Fruit fly (Drosophila melanogaster) whole organism, embryonic: Measurements from ENCODE around the gene Drsl5.

Experiments used
- CG10209 ChIP-seq: fragments of 200-800 bp; sonication (Bioruptor generic); optimal IDR thresholded peaks from 3 replicates; lab custom pipeline; 2017; ENCODE audit warnings: missing biosample characterization, mild to moderate bottlenecking, missing genetic modification characterization, missing genetic modification reagents
- CG10979 ChIP-seq: fragments of 200-800 bp; sonication (Bioruptor generic); optimal IDR thresholded peaks from 2 replicates; lab custom pipeline; 2018; ENCODE audit warnings: missing biosample characterization, mild to moderate bottlenecking, missing genetic modification characterization, moderate library complexity
- CG11560 ChIP-seq: fragments of 200-800 bp; sonication (Bioruptor generic); IDR thresholded peaks from 3 replicates; pipeline ENCODE4 v1.3.6; 2022; ENCODE audit warnings: missing biosample characterization, missing genetic modification characterization
- CG12219 ChIP-seq: fragments of 200-800 bp; sonication (Bioruptor generic); optimal IDR thresholded peaks from 3 replicates; lab custom pipeline; 2018; ENCODE audit warnings: missing biosample characterization, mild to moderate bottlenecking, missing genetic modification characterization
- CG1233 ChIP-seq: fragments of 200-800 bp; sonication (Bioruptor generic); optimal IDR thresholded peaks from 4 replicates; lab custom pipeline; 2018; ENCODE audit warnings: missing biosample characterization, mild to moderate bottlenecking, missing genetic modification characterization
- CG14441 ChIP-seq: fragments of 200-800 bp; sonication (Bioruptor generic); IDR thresholded peaks from 2 replicates; pipeline ENCODE4 v1.3.6; 2022; ENCODE audit warnings: missing biosample characterization, missing genetic modification characterization
- CG14710 ChIP-seq: fragments of 200-800 bp; sonication (Bioruptor generic); optimal IDR thresholded peaks from 3 replicates; lab custom pipeline; 2019; ENCODE audit warnings: missing biosample characterization, mild to moderate bottlenecking, missing genetic modification characterization, moderate library complexity
- CG15696 ChIP-seq: fragments of 200-800 bp; sonication (Bioruptor generic); optimal IDR thresholded peaks from 2 replicates; lab custom pipeline; 2019; ENCODE audit warnings: missing biosample characterization, mild to moderate bottlenecking, missing genetic modification characterization, moderate library complexity
- CG17186 ChIP-seq: fragments of 200-800 bp; sonication (Bioruptor generic); optimal IDR thresholded peaks from 3 replicates; lab custom pipeline; 2017; ENCODE audit warnings: missing biosample characterization, missing genetic modification reagents, missing genetic modification characterization
- CG18599 ChIP-seq: fragments of 200-800 bp; sonication (Bioruptor generic); optimal IDR thresholded peaks from 3 replicates; lab custom pipeline; 2017; ENCODE audit warnings: missing biosample characterization, missing genetic modification characterization, mild to moderate bottlenecking, moderate library complexity, missing genetic modification reagents
- CG31441 ChIP-seq: fragments of 200-800 bp; sonication (Bioruptor generic); IDR thresholded peaks from 2 replicates; pipeline ENCODE4 v1.3.6; 2022; ENCODE audit warnings: missing biosample characterization, missing genetic modification characterization
- CG3163 ChIP-seq: fragments of 200-800 bp; sonication (Bioruptor generic); optimal IDR thresholded peaks from 3 replicates; lab custom pipeline; 2016; ENCODE audit warnings: missing biosample characterization, missing genetic modification characterization
- CG33557 ChIP-seq: fragments of 200-800 bp; sonication (Bioruptor generic); optimal IDR thresholded peaks from 2 replicates; lab custom pipeline; 2019; ENCODE audit warnings: missing biosample characterization, mild to moderate bottlenecking, missing genetic modification characterization, moderate library complexity
- CG34376 ChIP-seq: fragments of 200-800 bp; sonication (Bioruptor generic); optimal IDR thresholded peaks from 2 replicates; lab custom pipeline; 2018; ENCODE audit warnings: missing biosample characterization, mild to moderate bottlenecking, missing genetic modification characterization
- CG4730 ChIP-seq: fragments of 200-800 bp; sonication (Bioruptor generic); IDR thresholded peaks from 2 replicates; pipeline ENCODE4 v1.3.6; 2022; ENCODE audit warnings: missing biosample characterization, missing genetic modification characterization
- CG6765 ChIP-seq: fragments of 200-800 bp; sonication (Bioruptor generic); optimal IDR thresholded peaks from 3 replicates; lab custom pipeline; 2017; ENCODE audit warnings: missing biosample characterization, mild to moderate bottlenecking, missing genetic modification characterization
- CG8388 ChIP-seq: fragments of 200-800 bp; sonication (Bioruptor generic); optimal IDR thresholded peaks from 2 replicates; lab custom pipeline; 2019; ENCODE audit warnings: missing biosample characterization, mild to moderate bottlenecking, missing genetic modification characterization, moderate library complexity
- CG8924 ChIP-seq: fragments of 200-800 bp; optimal IDR thresholded peaks from 3 replicates; lab custom pipeline; 2019; ENCODE audit warnings: missing biosample characterization, mild to moderate bottlenecking, missing genetic modification characterization, moderate library complexity
- CG9876 ChIP-seq: fragments of 200-800 bp; sonication (Bioruptor generic); optimal IDR thresholded peaks from 2 replicates; lab custom pipeline; 2016; ENCODE audit warnings: missing biosample characterization, missing genetic modification characterization
- CHES-1-like ChIP-seq: fragments of 200-800 bp; sonication (Bioruptor generic); optimal IDR thresholded peaks from 2 replicates; lab custom pipeline; 2016; ENCODE audit warnings: missing biosample characterization, missing genetic modification characterization
- CTCF ChIP-seq: fragments of 200-800 bp; sonication (Bioruptor generic); optimal IDR thresholded peaks from 2 replicates; lab custom pipeline; 2017; ENCODE audit warnings: missing biosample characterization, mild to moderate bottlenecking, missing genetic modification characterization, moderate library complexity
- Camta ChIP-seq: fragments of 200-800 bp; sonication (Bioruptor generic); optimal IDR thresholded peaks from 2 replicates; lab custom pipeline; 2016; ENCODE audit warnings: missing biosample characterization, missing genetic modification characterization
- Dad ChIP-seq: fragments of 200-800 bp; sonication (Bioruptor generic); optimal IDR thresholded peaks from 3 replicates; lab custom pipeline; 2016; ENCODE audit warnings: missing biosample characterization, missing genetic modification characterization
- Dref ChIP-seq: fragments of 200-800 bp; sonication (Bioruptor generic); IDR thresholded peaks from 2 replicates; pipeline ENCODE4 v1.3.6; 2022; ENCODE audit warnings: missing biosample characterization, missing genetic modification characterization
- ERR ChIP-seq: fragments of 200-800 bp; sonication (Bioruptor generic); optimal IDR thresholded peaks from 2 replicates; lab custom pipeline; 2016; ENCODE audit warnings: missing biosample characterization, missing genetic modification characterization
- GATAe ChIP-seq: fragments of 200-800 bp; sonication (Bioruptor generic); conservative IDR thresholded peaks from 2 replicates; pipeline ENCODE4 v1.3.6; 2022; ENCODE audit warnings: missing biosample characterization, missing genetic modification characterization
- H15 ChIP-seq: fragments of 200-800 bp; sonication (Bioruptor generic); IDR thresholded peaks from 3 replicates; pipeline ENCODE4 v1.3.6; 2022; ENCODE audit warnings: missing biosample characterization, missing genetic modification characterization
- MBD-R2 ChIP-seq: fragments of 200-800 bp; sonication (Bioruptor generic); IDR thresholded peaks from 2 replicates; pipeline ENCODE4 v1.3.6; 2022; ENCODE audit warnings: missing biosample characterization, missing genetic modification characterization
- Mad ChIP-seq: fragments of 200-800 bp; sonication (Bioruptor generic); optimal IDR thresholded peaks from 2 replicates; lab custom pipeline; 2016; ENCODE audit warnings: missing biosample characterization, missing genetic modification characterization
- Nf-YB ChIP-seq: fragments of 200-800 bp; sonication (Bioruptor generic); optimal IDR thresholded peaks from 3 replicates; lab custom pipeline; 2019; ENCODE audit warnings: missing biosample characterization, mild to moderate bottlenecking, missing genetic modification characterization, moderate library complexity
- Oaz ChIP-seq: fragments of 200-800 bp; sonication (Bioruptor generic); IDR thresholded peaks from 2 replicates; pipeline ENCODE4 v1.3.6; 2022; ENCODE audit warnings: missing biosample characterization, missing genetic modification characterization
- Ssrp ChIP-seq: fragments of 200-800 bp; sonication (Bioruptor generic); optimal IDR thresholded peaks from 2 replicates; lab custom pipeline; 2018; ENCODE audit warnings: missing biosample characterization, mild to moderate bottlenecking, missing genetic modification characterization, moderate library complexity
- ara ChIP-seq: fragments of 200-800 bp; sonication (Bioruptor generic); IDR thresholded peaks from 2 replicates; pipeline ENCODE4 v1.3.6; 2022; ENCODE audit warnings: missing biosample characterization, missing genetic modification characterization
- bsh ChIP-seq, 2 experiments: fragments of 200-800 bp; sonication (Bioruptor generic); optimal IDR thresholded peaks; 2 replicates each; lab custom pipeline; 2017 to 2018; ENCODE audit warnings: mild to moderate bottlenecking in 2 of 2, missing biosample characterization in 2 of 2, missing genetic modification characterization in 2 of 2, moderate library complexity in 1 of 2
- croc ChIP-seq: fragments of 200-800 bp; sonication (Bioruptor generic); conservative IDR thresholded peaks from 3 replicates; pipeline ENCODE4 v1.3.6; 2022; ENCODE audit warnings: missing biosample characterization, missing genetic modification characterization
- emc ChIP-seq: fragments of 200-800 bp; sonication (Bioruptor generic); optimal IDR thresholded peaks from 2 replicates; lab custom pipeline; 2016; ENCODE audit warnings: missing biosample characterization, missing genetic modification characterization
- fd96Cb ChIP-seq: fragments of 200-800 bp; sonication (Bioruptor generic); optimal IDR thresholded peaks from 2 replicates; lab custom pipeline; 2018; ENCODE audit warnings: missing biosample characterization, mild to moderate bottlenecking, missing genetic modification characterization, moderate library complexity
- gro ChIP-seq: fragments of 200-800 bp; sonication (Bioruptor generic); optimal IDR thresholded peaks from 2 replicates; lab custom pipeline; 2016; ENCODE audit warnings: missing biosample characterization, missing genetic modification characterization
- gsb ChIP-seq: fragments of 200-800 bp; sonication (Bioruptor generic); IDR thresholded peaks from 2 replicates; pipeline ENCODE4 v1.3.6; 2022; ENCODE audit warnings: missing biosample characterization, missing genetic modification characterization
- gsb-n ChIP-seq: fragments of 200-800 bp; sonication (Bioruptor generic); optimal IDR thresholded peaks from 3 replicates; lab custom pipeline; 2018; ENCODE audit warnings: missing biosample characterization, mild to moderate bottlenecking, missing genetic modification characterization
- h ChIP-seq: fragments of >200 bp; optimal IDR thresholded peaks from 2 replicates; lab custom pipeline; 2017
- ken ChIP-seq: fragments of 200-800 bp; sonication (Bioruptor generic); IDR thresholded peaks from 3 replicates; pipeline ENCODE4 v1.3.6; 2022; ENCODE audit warnings: missing biosample characterization, missing genetic modification characterization
- odd ChIP-seq: fragments of 200-800 bp; sonication (Bioruptor generic); optimal IDR thresholded peaks from 2 replicates; lab custom pipeline; 2017; ENCODE audit warnings: missing biosample characterization, mild to moderate bottlenecking, missing genetic modification characterization
- pfk ChIP-seq: fragments of 200-800 bp; sonication (Bioruptor generic); optimal IDR thresholded peaks from 2 replicates; lab custom pipeline; 2018; ENCODE audit warnings: missing biosample characterization, mild to moderate bottlenecking, missing genetic modification characterization, moderate library complexity
- seq ChIP-seq: fragments of 200-800 bp; sonication (Bioruptor generic); IDR thresholded peaks from 2 replicates; pipeline ENCODE4 v1.3.6; 2022; ENCODE audit warnings: missing biosample characterization, missing genetic modification characterization
- sna ChIP-seq: fragments of 200-800 bp; sonication (Bioruptor generic); IDR thresholded peaks from 2 replicates; pipeline ENCODE4 v1.3.6; 2022; ENCODE audit warnings: missing biosample characterization, missing genetic modification characterization; ENCODE audit not compliant: partially characterized antibody
- sob ChIP-seq: fragments of 200-800 bp; sonication (Bioruptor generic); IDR thresholded peaks from 2 replicates; pipeline ENCODE4 v1.3.6; 2022; ENCODE audit warnings: missing biosample characterization, missing genetic modification characterization
- stc ChIP-seq: fragments of 200-800 bp; sonication (Bioruptor generic); IDR thresholded peaks from 2 replicates; pipeline ENCODE4 v1.3.6; 2022; ENCODE audit warnings: missing biosample characterization, missing genetic modification characterization
- unpg ChIP-seq: fragments of 200-800 bp; sonication (Bioruptor generic); optimal IDR thresholded peaks from 3 replicates; lab custom pipeline; 2018; ENCODE audit warnings: missing biosample characterization, mild to moderate bottlenecking, missing genetic modification characterization, moderate library complexity
- usp ChIP-seq: fragments of >200 bp; optimal IDR thresholded peaks from 2 replicates; lab custom pipeline; 2017; ENCODE audit warnings: missing biosample characterization, missing genetic modification characterization
- z ChIP-seq: fragments of 200-800 bp; sonication (Bioruptor generic); IDR thresholded peaks from 3 replicates; pipeline ENCODE4 v1.3.6; 2022; ENCODE audit warnings: missing biosample characterization, missing genetic modification characterization
- zf30C ChIP-seq: fragments of 200-800 bp; sonication (Bioruptor generic); optimal IDR thresholded peaks from 3 replicates; lab custom pipeline; 2018; ENCODE audit warnings: missing biosample characterization, mild to moderate bottlenecking, missing genetic modification characterization

Gene Drsl5

DNA sequence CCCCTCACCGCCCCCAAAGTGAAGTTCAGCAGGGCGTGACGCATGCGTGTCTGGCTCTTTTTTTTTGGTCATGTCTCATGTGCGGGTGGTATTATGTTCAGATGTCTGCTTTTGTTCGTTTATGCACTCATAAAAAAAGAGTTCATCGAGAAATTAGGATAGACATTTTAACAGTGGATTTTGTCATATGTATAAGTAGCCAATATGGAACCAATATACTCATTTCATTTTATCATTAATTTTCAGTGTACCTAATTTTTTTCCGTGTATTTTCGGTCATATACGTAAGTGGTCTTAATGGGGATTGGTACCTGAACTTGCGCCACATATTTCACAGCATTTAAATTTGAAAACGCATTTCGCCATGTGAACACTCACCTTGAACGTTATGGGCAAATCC, 16.2 kb upstream of the Drsl5 start (continued):
- no peak for TF ChIP-seq CG3163 (GFP tag; lab: Kevin White, UChicago)
- no peak for TF ChIP-seq h
- TF ChIP-seq Oaz, result peak; percentile 67
- peak; percentile 58 for TF ChIP-seq Camta (GFP tag; lab: Kevin White, UChicago)
- no peak for TF ChIP-seq CHES-1-like (GFP tag; lab: Kevin White, UChicago)
- TF ChIP-seq ara (GFP tag; lab: Robert Waterston, UW), result peak; percentile 71
- no peak for TF ChIP-seq emc (GFP tag; lab: Kevin White, UChicago)
- TF ChIP-seq Mad, result no peak
- TF ChIP-seq CG18599 (GFP tag; lab: Kevin White, UChicago), result peak; percentile 61
- TF ChIP-seq CG15696 (tag; lab: Kevin White, UChicago), result no peak
- peak; percentile 46; the same call in 2 of the 3 replicates for TF ChIP-seq croc (GFP tag; lab: Robert Waterston, UW)
- TF ChIP-seq CG1233 (GFP tag; lab: Kevin White, UChicago), result peak; percentile 31
- no peak for TF ChIP-seq gsb (GFP tag; lab: Robert Waterston, UW)
- peak; percentile 55 for TF ChIP-seq CG14441 (GFP tag; lab: Robert Waterston, UW)
- no peak for TF ChIP-seq usp (GFP tag; lab: Kevin White, UChicago)
- peak in 1 of 2 experiments; percentile 66 for TF ChIP-seq bsh (GFP tag; optimal IDR thresholded peaks at IDR 0.05; lab: Kevin White, UChicago)
- peak; percentile 57; the same call in 1 of the 2 replicates for TF ChIP-seq stc
- peak; percentile 62 for TF ChIP-seq Ssrp (tag; lab: Kevin White, UChicago)
- no peak; the same call in 1 of the 2 replicates for TF ChIP-seq MBD-R2 (GFP tag; lab: Robert Waterston, UW)
- no peak for TF ChIP-seq CG17186
- TF ChIP-seq ken (GFP tag; lab: Robert Waterston, UW), result peak; percentile 70; the same call in 2 of the 3 replicates
- no peak for TF ChIP-seq ERR (GFP tag; lab: Kevin White, UChicago)
- 0 out of 3 replicates have a peak, but pooled peaks have one; percentile 7 for TF ChIP-seq CG11560 (tag; lab: Robert Waterston, UW)
- TF ChIP-seq fd96Cb (tag; lab: Kevin White, UChicago), result peak; percentile 71
- TF ChIP-seq gsb-n (tag; lab: Kevin White, UChicago), result peak; percentile 20
- peak; percentile 72 for TF ChIP-seq sob
- TF ChIP-seq CG10979 (tag; lab: Kevin White, UChicago), result peak; percentile 67
- TF ChIP-seq GATAe (GFP tag; lab: Robert Waterston, UW), result no peak
- peak; percentile 30 for TF ChIP-seq CG8924
- TF ChIP-seq sna, result no peak
- TF ChIP-seq H15 (GFP tag; lab: Robert Waterston, UW), result peak; percentile 70; the same call in 1 of the 3 replicates
- peak; percentile 81 for TF ChIP-seq CG31441 (GFP tag; lab: Robert Waterston, UW)
- TF ChIP-seq pfk (GFP tag; lab: Kevin White, UChicago), result no peak
- TF ChIP-seq seq, result peak; percentile 69
- peak; percentile 35 for TF ChIP-seq CG10209 (GFP tag; lab: Kevin White, UChicago)
- TF ChIP-seq CG8388 (GFP tag; lab: Kevin White, UChicago), result peak; percentile 63
- TF ChIP-seq CG4730 (GFP tag; lab: Robert Waterston, UW), result peak; percentile 65
- TF ChIP-seq odd (GFP tag; lab: Kevin White, UChicago), result no peak
- peak; percentile 16 for TF ChIP-seq Dad
- no peak for TF ChIP-seq CG6765
- TF ChIP-seq CG12219, result peak; percentile 38
- no peak for TF ChIP-seq Dref (GFP tag; lab: Robert Waterston, UW)
- peak; percentile 3 for TF ChIP-seq CG33557 (GFP tag; lab: Kevin White, UChicago)
- peak; percentile 60 for TF ChIP-seq CG14710 (tag; lab: Kevin White, UChicago)
- TF ChIP-seq unpg, result peak; percentile 76
- TF ChIP-seq zf30C, result no peak
- TF ChIP-seq gro, result no peak
- TF ChIP-seq CG34376 (GFP tag; lab: Kevin White, UChicago), result no peak
- no peak for TF ChIP-seq CG9876 (GFP tag; lab: Kevin White, UChicago)
- TF ChIP-seq Nf-YB (GFP tag; lab: Kevin White, UChicago), result no peak
- TF ChIP-seq z (GFP tag; lab: Robert Waterston, UW), result no peak
- TF ChIP-seq CTCF, result no peak
